Worm (Caenorhabditis elegans): ENCODE measurements around the gene idpp-6.

Gene idpp-6

DNA sequence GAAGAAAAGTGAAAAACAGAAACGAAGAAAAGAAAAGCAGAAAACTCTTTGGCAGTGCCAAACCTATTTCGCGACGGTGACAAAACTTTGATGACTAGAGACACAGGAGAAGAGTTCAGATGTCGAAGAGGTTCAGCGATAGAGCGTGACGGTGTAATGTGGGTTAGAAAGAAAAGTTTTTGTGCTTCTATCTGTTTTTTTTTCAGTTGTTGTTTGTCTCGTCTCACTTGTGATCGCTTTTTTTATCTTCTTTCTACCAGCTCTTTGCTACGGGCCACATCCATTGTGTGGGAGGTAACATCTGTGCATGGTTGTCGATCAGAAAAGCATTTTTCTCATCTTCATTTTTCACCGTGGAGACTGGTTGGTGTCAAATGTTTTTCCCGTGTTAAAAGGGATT is 42.9 kb downstream of the idpp-6 start, which contains the start of gene F41B4.1:
TSS of gene F41B4.1 (minus strand) at position 23 of the 400 bp plus-strand sequence.
- TF ChIP-seq egl-27 (tag; optimal IDR thresholded peaks at IDR 0.05): no peak
- peak in 1 of 2 experiments; percentile 57 for TF ChIP-seq lsy-2 (tag; optimal IDR thresholded peaks at IDR 0.05)
- peak; percentile 21 for TF ChIP-seq ztf-4 (tag; optimal IDR thresholded peaks at IDR 0.05)
- no peak for TF ChIP-seq alr-1 (tag; optimal IDR thresholded peaks at IDR 0.05)
- TF ChIP-seq nhr-129 (tag; optimal IDR thresholded peaks at IDR 0.05): peak; percentile 53
- TF ChIP-seq F13H6.1 (tag; optimal IDR thresholded peaks at IDR 0.05): peak; percentile 70
- peak; percentile 59 for TF ChIP-seq sma-9 (GFP tag; optimal IDR thresholded peaks at IDR 0.05)
- TF ChIP-seq sma-9 (tag; optimal IDR thresholded peaks at IDR 0.05): no peak
- peak; percentile 33 for TF ChIP-seq C34F6.9 (tag; optimal IDR thresholded peaks at IDR 0.05)
